Fruit fly (Drosophila melanogaster) Kc167 (cell line): Measurements from ENCODE around the gene HP4.

Source experiments
- Myc ChIP-seq: fragments of >200 bp; optimal IDR thresholded peaks from 2 replicates; lab custom pipeline; 2017; ENCODE audit warnings: missing external identifiers
- Sin3A ChIP-seq: fragments of >200 bp; optimal IDR thresholded peaks from 2 replicates; lab custom pipeline; 2018; ENCODE audit warnings: missing external identifiers
- insv ChIP-seq: fragments of >200 bp; optimal IDR thresholded peaks from 3 replicates; lab custom pipeline; 2018; ENCODE audit warnings: missing external identifiers
- psq ChIP-seq: fragments of >200 bp; optimal IDR thresholded peaks from 2 replicates; lab custom pipeline; 2017; ENCODE audit warnings: missing external identifiers

dm6 chr3L:7949778-7950177 is 26.2 kb downstream of the HP4 start:
- TF ChIP-seq Myc (lab: Kevin White, UChicago) (no peak), insv (no peak), psq (lab: Kevin White, UChicago) (no peak), Sin3A (lab: Kevin White, UChicago) (no peak)
